Fruit fly (Drosophila melanogaster): Measurements from ENCODE around the gene PCID2.

PCID2 gene

dm6 chr3L:11656189-11656588 is 29.9 kb downstream of the PCID2 start (continued):
- TF ChIP-seq CG6163 (GFP tag; IDR thresholded peaks at IDR 0.05) (peak; percentile 89), fd59A (GFP tag; optimal IDR thresholded peaks at IDR 0.05) (peak; percentile 40), topi (GFP tag; optimal IDR thresholded peaks at IDR 0.05) (no peak), achi (GFP tag; optimal IDR thresholded peaks at IDR 0.05) (peak; percentile 65), spab (GFP tag; optimal IDR thresholded peaks at IDR 0.05) (peak; percentile 16), Eip78C (GFP tag) (peak; percentile 64), esn (GFP tag; optimal IDR thresholded peaks at IDR 0.05) (no peak), net (GFP tag; optimal IDR thresholded peaks at IDR 0.05) (peak; percentile 53), dsx (GFP tag; optimal IDR thresholded peaks at IDR 0.05; ENCODE audit: poor library complexity, severe bottlenecking) (no peak), CG11902 (GFP tag; optimal IDR thresholded peaks at IDR 0.05) (no peak), CG6792 (GFP tag; optimal IDR thresholded peaks at IDR 0.05) (peak; percentile 44)
